Fruit fly (Drosophila melanogaster) whole organism, embryonic: Measurements from ENCODE around the gene SclB.

ENCODE experiments used
- Blimp-1 ChIP-seq: fragments of 200-800 bp; sonication (Bioruptor generic); optimal IDR thresholded peaks from 3 replicates; lab custom pipeline; 2018; ENCODE audit warnings: missing biosample characterization, missing genetic modification characterization, mild to moderate bottlenecking, moderate library complexity, missing genetic modification reagents
- CG15696 ChIP-seq: fragments of 200-800 bp; sonication (Bioruptor generic); optimal IDR thresholded peaks from 2 replicates; lab custom pipeline; 2019; ENCODE audit warnings: missing biosample characterization, mild to moderate bottlenecking, missing genetic modification characterization, moderate library complexity
- CG42726 ChIP-seq: fragments of 200-800 bp; sonication (Bioruptor generic); IDR thresholded peaks from 2 replicates; pipeline ENCODE4 v1.3.6; 2022; ENCODE audit warnings: missing biosample characterization, missing genetic modification characterization; ENCODE audit not compliant: partially characterized antibody
- CG6683 ChIP-seq: fragments of 200-800 bp; sonication (Bioruptor generic); optimal IDR thresholded peaks from 2 replicates; lab custom pipeline; 2017; ENCODE audit warnings: missing biosample characterization, mild to moderate bottlenecking, missing genetic modification characterization, missing genetic modification reagents
- D19B ChIP-seq: fragments of 200-800 bp; sonication (Bioruptor generic); optimal IDR thresholded peaks from 2 replicates; lab custom pipeline; 2017; ENCODE audit warnings: missing biosample characterization, mild to moderate bottlenecking, missing genetic modification characterization
- HmgZ ChIP-seq: fragments of 200-800 bp; sonication (Bioruptor generic); optimal IDR thresholded peaks from 2 replicates; lab custom pipeline; 2018; ENCODE audit warnings: missing biosample characterization, mild to moderate bottlenecking, missing genetic modification characterization
- MESR4 ChIP-seq: fragments of 200-800 bp; sonication (Bioruptor generic); optimal IDR thresholded peaks from 2 replicates; lab custom pipeline; 2018; ENCODE audit warnings: missing biosample characterization, mild to moderate bottlenecking, missing genetic modification characterization, moderate library complexity
- Sox102F ChIP-seq: fragments of 200-800 bp; sonication (Bioruptor generic); optimal IDR thresholded peaks from 2 replicates; lab custom pipeline; 2018; ENCODE audit warnings: missing biosample characterization, mild to moderate bottlenecking, missing genetic modification characterization, moderate library complexity
- caup ChIP-seq: fragments of 200-800 bp; sonication (Bioruptor generic); optimal IDR thresholded peaks from 3 replicates; lab custom pipeline; 2017; ENCODE audit warnings: missing biosample characterization, mild to moderate bottlenecking, missing genetic modification characterization, moderate library complexity; ENCODE audit not compliant: severe bottlenecking
- hth ChIP-seq: fragments of >200 bp; optimal IDR thresholded peaks from 2 replicates; lab custom pipeline; 2017; ENCODE audit warnings: inconsistent platforms
- pan ChIP-seq, 4 experiments: fragments of >200 bp in 3 of 4; fragments of 200-800 bp in 1 of 4; sonication (Bioruptor generic) in 1 of 4; optimal IDR thresholded peaks in 3 of 4; IDR thresholded peaks in 1 of 4; 2 replicates each; pipeline versions ENCODE4 v1.3.6 to Lab custom; 2017 to 2022; ENCODE audit warnings: missing biosample characterization in 2 of 4, missing genetic modification characterization in 2 of 4, mixed read lengths in 1 of 4
- row ChIP-seq: fragments of 200-800 bp; sonication (Bioruptor generic); IDR thresholded peaks from 3 replicates; pipeline ENCODE4 v1.3.6; 2022; ENCODE audit warnings: missing biosample characterization, missing genetic modification characterization

dm6 chr2L:16824905-16825333 is 12.9 kb upstream of the SclB start, which contains the start of gene Cse1:
- TF ChIP-seq HmgZ (tag; lab: Kevin White, UChicago) (no peak), hth (lab: Kevin White, UChicago) (no peak), D19B (GFP tag; lab: Kevin White, UChicago) (no peak), Sox102F (GFP tag; lab: Kevin White, UChicago) (no peak), MESR4 (GFP tag; lab: Kevin White, UChicago) (peak; percentile 20), pan (optimal IDR thresholded peaks at IDR 0.05; lab: Kevin White, UChicago) (no peak), pan (GFP tag; optimal IDR thresholded peaks at IDR 0.05 in 1 of 2, IDR thresholded peaks at IDR 0.05 in 1 of 2) (no peak), CG42726 (no peak; the same call in 1 of the 2 replicates), CG15696 (no peak), CG6683 (GFP tag; lab: Kevin White, UChicago) (no peak), caup (GFP tag; lab: Kevin White, UChicago) (no peak), row (GFP tag; lab: Robert Waterston, UW) (peak; percentile 36; the same call in 1 of the 3 replicates), Blimp-1 (GFP tag; lab: Kevin White, UChicago) (no peak)
